Worm (Caenorhabditis elegans): ENCODE measurements around the gene Y69A2AR.31.
A peak's percentile ranks its signal among the peaks of the same experiment; 100 is the strongest.

Y69A2AR.31 gene

ce11 chrIV:2663953-2664900, at the start of gene Y69A2AR.31:
TSS of gene Y69A2AR.31 (minus strand) at chrIV:2664003.
- TF ChIP-seq nfya-1 (tag; optimal IDR thresholded peaks at IDR 0.05) (peak; percentile 3), hlh-30 (tag; optimal IDR thresholded peaks at IDR 0.05; ENCODE audit: insufficient read depth) (no peak)

DNA sequence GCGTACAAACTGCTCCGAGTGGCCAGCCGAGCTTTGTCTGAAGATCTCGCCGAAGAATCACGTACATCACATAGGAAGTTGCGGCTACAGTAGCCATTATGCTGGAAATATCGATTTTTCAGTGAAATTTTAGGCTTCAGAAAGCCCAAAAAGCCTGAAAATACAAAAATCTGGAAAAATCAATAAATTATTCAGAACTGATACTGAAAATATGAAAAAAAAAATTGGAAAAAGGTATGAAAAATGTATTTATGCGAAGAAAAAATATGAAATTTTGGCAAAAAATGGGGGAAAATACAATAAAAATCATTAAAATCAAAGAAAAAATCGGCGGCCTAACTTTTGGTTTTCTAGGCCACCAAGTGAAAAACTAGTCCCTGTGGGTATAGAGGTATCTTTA, 49.1 kb upstream of the Y69A2AR.31 start, which contains the start of gene Y94H6A.12:
Y94H6A.12 (minus strand) TSS at position 101 of the 400 bp plus-strand sequence.
- TF ChIP-seq ceh-14 (tag; optimal IDR thresholded peaks at IDR 0.05) (no peak), lim-6 (tag; optimal IDR thresholded peaks at IDR 0.05) (no peak), pax-1 (tag; optimal IDR thresholded peaks at IDR 0.05) (no peak), C38D4.7 (GFP tag; optimal IDR thresholded peaks at IDR 0.05) (no peak), unc-42 (tag; optimal IDR thresholded peaks at IDR 0.05) (no peak), ceh-2 (tag; optimal IDR thresholded peaks at IDR 0.05) (no peak), lin-11 (tag; optimal IDR thresholded peaks at IDR 0.05) (no peak), npax-4 (tag; optimal IDR thresholded peaks at IDR 0.05) (no peak), hlh-8 (tag; optimal IDR thresholded peaks at IDR 0.05) (no peak)

DNA sequence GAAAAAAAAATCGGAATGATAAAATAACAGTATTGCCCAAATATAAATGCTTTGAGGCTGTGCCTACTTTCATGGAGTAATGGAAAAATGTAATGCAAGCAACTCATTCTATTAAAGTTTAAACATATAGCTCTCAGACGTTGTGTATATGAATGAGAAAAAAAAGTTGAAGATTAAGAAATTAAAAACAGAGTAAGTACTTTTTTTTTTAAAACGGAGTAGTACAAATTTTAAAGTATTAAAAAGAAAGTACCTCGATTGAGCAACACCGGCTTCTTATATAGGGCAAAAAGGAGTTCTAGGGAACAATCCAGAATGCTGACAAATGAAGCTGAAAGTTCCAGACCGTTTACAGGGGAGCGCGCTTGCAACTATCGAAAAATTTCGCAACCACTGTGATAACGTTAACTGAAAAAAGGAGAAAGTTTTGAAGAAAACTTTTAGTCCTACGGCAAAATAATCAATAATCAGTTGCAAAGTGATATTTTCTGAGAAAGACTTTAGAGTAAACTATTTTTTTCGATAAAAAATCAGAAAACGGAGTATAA, 47.4 kb upstream of the Y69A2AR.31 start:
- no peak for TF ChIP-seq odd-2 (tag; optimal IDR thresholded peaks at IDR 0.05)
- TF ChIP-seq sdc-2 (tag; optimal IDR thresholded peaks at IDR 0.05), result no peak
- TF ChIP-seq K09A11.1 (tag; optimal IDR thresholded peaks at IDR 0.05; ENCODE audit: insufficient read depth), result no peak
- no peak for TF ChIP-seq C08G9.2 (tag; optimal IDR thresholded peaks at IDR 0.05)

- TF ChIP-seq ceh-22 (tag; optimal IDR thresholded peaks at IDR 0.05), result no peak
- TF ChIP-seq C08G9.2 (tag; optimal IDR thresholded peaks at IDR 0.05), result no peak
- TF ChIP-seq ceh-14 (tag; optimal IDR thresholded peaks at IDR 0.05), result no peak
- no peak for TF ChIP-seq ceh-34 (tag; optimal IDR thresholded peaks at IDR 0.05)
- no peak for TF ChIP-seq hlh-13 (GFP tag; optimal IDR thresholded peaks at IDR 0.05)
- TF ChIP-seq T23F11.4 (GFP tag; optimal IDR thresholded peaks at IDR 0.05), result no peak
- TF ChIP-seq ref-2 (tag; optimal IDR thresholded peaks at IDR 0.05), result no peak
- TF ChIP-seq pat-9 (tag; optimal IDR thresholded peaks at IDR 0.05), result no peak
- no peak for TF ChIP-seq dve-1 (tag; optimal IDR thresholded peaks at IDR 0.05)
- TF ChIP-seq gmeb-2 (tag; optimal IDR thresholded peaks at IDR 0.05), result no peak
- no peak for TF ChIP-seq syd-9 (tag; optimal IDR thresholded peaks at IDR 0.05)
- TF ChIP-seq ceh-48 (tag; optimal IDR thresholded peaks at IDR 0.05), result no peak
- no peak for TF ChIP-seq lin-11 (tag; optimal IDR thresholded peaks at IDR 0.05)
- no peak for TF ChIP-seq ztf-16 (tag; optimal IDR thresholded peaks at IDR 0.05)
- no peak for TF ChIP-seq ets-4 (tag; optimal IDR thresholded peaks at IDR 0.05)
- no peak for TF ChIP-seq ceh-19 (GFP tag; optimal IDR thresholded peaks at IDR 0.05)
Observed at ce11 chrIV:2710203-2710935, 46.6 kb upstream of the Y69A2AR.31 start, which contains the start of gene Y94H6A.10. TSS of gene Y94H6A.10 (minus strand) at chrIV:2710666.

ce11 chrIV:2709590-2710201, 45.9 kb upstream of the Y69A2AR.31 start:
- TF ChIP-seq ets-4 (tag; optimal IDR thresholded peaks at IDR 0.05) (no peak), ceh-2 (tag; optimal IDR thresholded peaks at IDR 0.05) (no peak), C38D4.7 (GFP tag; optimal IDR thresholded peaks at IDR 0.05) (no peak), ceh-6 (GFP tag; optimal IDR thresholded peaks at IDR 0.05) (no peak), rnt-1 (tag; optimal IDR thresholded peaks at IDR 0.05) (no peak), tbx-7 (tag; optimal IDR thresholded peaks at IDR 0.05) (no peak), K09A11.1 (tag; optimal IDR thresholded peaks at IDR 0.05; ENCODE audit: insufficient read depth) (no peak), pha-4 (tag; optimal IDR thresholded peaks at IDR 0.05) (no peak), ref-2 (tag; optimal IDR thresholded peaks at IDR 0.05) (no peak), T23F11.4 (GFP tag; optimal IDR thresholded peaks at IDR 0.05) (no peak), hlh-6 (tag; optimal IDR thresholded peaks at IDR 0.05) (no peak), che-1 (tag; optimal IDR thresholded peaks at IDR 0.05) (no peak), ceh-48 (tag; optimal IDR thresholded peaks at IDR 0.05) (no peak), odd-2 (tag; optimal IDR thresholded peaks at IDR 0.05) (no peak), ttx-3 (tag; optimal IDR thresholded peaks at IDR 0.05) (no peak), mec-3 (tag; optimal IDR thresholded peaks at IDR 0.05; ENCODE audit: borderline replicate concordance) (no peak), ceh-34 (tag; optimal IDR thresholded peaks at IDR 0.05) (no peak), ceh-9 (tag; optimal IDR thresholded peaks at IDR 0.05) (no peak), K02D7.2 (tag; optimal IDR thresholded peaks at IDR 0.05) (no peak)
